Worm (Caenorhabditis elegans): ENCODE measurements around the gene fat-3.

DNA sequence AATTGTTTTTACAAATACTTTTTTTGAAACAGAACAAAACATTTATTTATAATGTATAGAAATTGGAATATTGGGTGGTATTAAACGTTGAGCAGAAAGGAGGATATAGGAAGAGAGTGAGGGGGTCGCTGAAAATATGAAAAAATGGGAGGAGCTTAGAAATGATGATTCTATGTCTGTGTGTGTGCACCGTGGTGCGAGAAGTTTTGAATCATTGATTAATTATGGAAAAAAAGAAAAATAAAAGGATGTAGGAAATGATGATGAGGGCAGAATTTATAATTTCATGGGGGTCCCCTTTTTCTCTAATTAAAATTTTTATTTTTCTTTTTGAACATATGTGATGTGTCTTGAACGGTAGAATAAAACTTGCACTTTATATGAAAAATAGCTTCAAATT lies 18.1 kb upstream of the fat-3 start, which contains the start of gene sre-4:
- TF ChIP-seq fkh-8 (tag; optimal IDR thresholded peaks at IDR 0.05) = no peak
- TF ChIP-seq lin-39 (tag; optimal IDR thresholded peaks at IDR 0.05) = no peak
- TF ChIP-seq tbx-2 (tag; optimal IDR thresholded peaks at IDR 0.05) = no peak
- no peak for TF ChIP-seq snpc-4 (tag; optimal IDR thresholded peaks at IDR 0.05)
- TF ChIP-seq ceh-82 (tag; optimal IDR thresholded peaks at IDR 0.05) = no peak
